Fruit fly (Drosophila melanogaster) Kc167 (cell line): ENCODE results near the gene SdicB.

ENCODE experiments used
- Myc ChIP-seq: fragments of >200 bp; optimal IDR thresholded peaks from 2 replicates; lab custom pipeline; 2017; ENCODE audit warnings: missing external identifiers
- Sin3A ChIP-seq: fragments of >200 bp; optimal IDR thresholded peaks from 2 replicates; lab custom pipeline; 2018; ENCODE audit warnings: missing external identifiers
- h ChIP-seq: fragments of >200 bp; optimal IDR thresholded peaks from 3 replicates; lab custom pipeline; 2018; ENCODE audit warnings: missing external identifiers
- insv ChIP-seq: fragments of >200 bp; optimal IDR thresholded peaks from 3 replicates; lab custom pipeline; 2018; ENCODE audit warnings: missing external identifiers
- psq ChIP-seq: fragments of >200 bp; optimal IDR thresholded peaks from 2 replicates; lab custom pipeline; 2017; ENCODE audit warnings: missing external identifiers
- ttk ChIP-seq: sonication (Bioruptor generic); optimal IDR thresholded peaks from 2 replicates; lab custom pipeline; 2017; ENCODE audit warnings: missing external identifiers

DNA sequence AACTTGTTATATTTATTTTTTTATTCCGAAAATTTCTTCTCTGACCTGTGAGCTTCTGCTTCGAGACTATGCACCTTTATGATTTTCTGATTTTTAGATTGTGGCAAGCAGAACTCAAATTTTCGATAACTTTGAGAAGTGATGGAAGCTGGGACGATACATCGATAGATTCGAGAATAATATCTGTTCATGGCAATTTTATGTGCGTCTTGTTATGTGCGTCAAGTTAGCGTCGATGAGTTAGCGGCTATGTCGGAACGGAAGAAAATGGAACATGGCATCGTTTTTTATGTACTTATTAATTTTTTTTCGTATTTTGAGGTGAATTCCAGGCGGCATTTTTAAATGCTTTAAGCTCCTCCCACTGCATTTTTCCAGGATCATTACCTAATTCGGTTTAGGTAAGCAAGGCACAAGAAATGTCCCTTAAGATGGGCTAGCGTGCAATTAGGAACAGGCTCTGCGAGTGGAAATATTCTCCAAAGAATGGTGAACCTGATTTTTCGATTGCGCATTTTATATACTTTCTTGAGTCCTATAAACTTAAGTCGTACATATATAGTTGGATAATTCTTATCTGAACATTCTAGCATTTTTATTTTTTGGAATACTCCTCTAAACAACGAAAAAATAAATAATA, 43.5 kb downstream of the SdicB start, which contains the start of gene Phf7:
- no peak for TF ChIP-seq psq (lab: Kevin White, UChicago)
- no peak for TF ChIP-seq ttk
- TF ChIP-seq h (lab: Kevin White, UChicago), result no peak
- TF ChIP-seq Myc (lab: Kevin White, UChicago), result no peak
- no peak for TF ChIP-seq Sin3A (lab: Kevin White, UChicago)
- TF ChIP-seq insv (lab: Kevin White, UChicago), result no peak
